Fruit fly (Drosophila melanogaster): ENCODE results near the gene CG31867.

DNA sequence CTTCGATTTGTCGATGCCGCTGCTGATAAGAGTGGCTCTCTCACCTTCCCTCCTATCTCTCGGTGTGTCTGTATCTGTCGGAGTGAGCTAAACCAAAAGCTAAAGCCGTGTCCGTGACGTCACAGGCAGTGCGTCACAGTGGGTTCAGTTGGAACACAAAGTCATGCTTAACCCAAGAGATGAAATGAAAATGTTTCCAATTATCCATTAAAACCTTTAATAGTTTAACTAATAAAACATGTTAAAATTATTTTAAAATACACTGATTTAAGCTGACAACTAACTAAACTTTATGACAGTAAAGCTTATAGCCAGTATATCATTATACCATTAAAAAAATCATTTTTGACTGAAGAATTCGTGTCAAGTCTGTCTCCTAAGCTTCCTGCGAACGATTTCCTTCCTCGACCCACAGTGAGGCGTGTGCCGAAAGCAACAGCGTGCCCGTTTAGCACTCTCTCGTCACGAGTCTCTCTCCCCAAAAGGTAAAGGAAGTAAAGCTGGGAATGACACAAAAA, 32.1 kb downstream of the CG31867 start, which contains the start of gene Idua:
- TF ChIP-seq CG8478 (optimal IDR thresholded peaks at IDR 0.05) (no peak), CTCF (optimal IDR thresholded peaks at IDR 0.05) (no peak)
